Worm (Caenorhabditis elegans) whole organism, L1 larva: Measurements from ENCODE around the gene smc-5.

Experiments used
- alr-1 ChIP-seq: fragments of 200-800 bp; sonication (Bioruptor generic); optimal IDR thresholded peaks from 2 replicates; lab custom pipeline; 2018; ENCODE audit warnings: borderline replicate concordance, mild to moderate bottlenecking, missing genetic modification characterization, missing compliant biosample characterization
- nhr-237 ChIP-seq: fragments of 150-350 bp; optimal IDR thresholded peaks from 2 replicates; lab custom pipeline; 2014; ENCODE audit warnings: missing biosample characterization, missing genetic modification characterization
- nhr-76 ChIP-seq: sonication (generic microtip); optimal IDR thresholded peaks from 2 replicates; lab custom pipeline; 2017; ENCODE audit warnings: missing biosample characterization, missing genetic modification characterization

DNA sequence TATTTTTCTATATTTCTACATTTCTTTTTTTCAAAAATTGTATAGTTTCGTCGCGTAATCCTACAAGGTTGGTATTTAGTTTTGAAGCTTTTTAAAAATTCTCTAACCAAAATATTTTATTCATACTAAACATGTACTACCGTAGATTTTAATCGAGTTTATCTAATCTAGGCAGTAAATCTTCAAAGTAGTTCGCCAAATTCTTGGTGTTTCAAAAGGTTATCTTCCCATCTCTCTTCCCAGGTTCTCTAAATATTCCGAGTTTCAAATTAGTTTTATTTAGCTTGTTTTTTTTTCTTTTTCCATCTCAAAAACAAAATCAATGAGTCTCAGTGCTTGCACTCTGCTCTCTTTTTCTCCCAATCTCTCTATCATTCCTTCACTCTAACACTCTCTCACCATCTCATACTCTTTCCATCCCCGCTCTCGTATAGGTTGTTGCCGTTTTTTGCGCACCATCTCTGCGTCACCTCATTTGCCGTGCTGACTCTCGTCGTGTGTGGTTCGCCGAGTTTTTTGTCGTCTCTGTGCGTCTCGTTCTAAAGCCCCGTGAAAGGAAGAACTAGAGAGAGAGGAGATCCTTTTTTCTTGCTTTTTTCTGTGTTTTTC, 44.8 kb upstream of the smc-5 start:
- no peak for TF ChIP-seq alr-1 (tag; lab: Kevin White, UChicago)
- TF ChIP-seq nhr-76, result no peak
- no peak for TF ChIP-seq nhr-237 (tag; lab: Kevin White, UChicago)
